Worm (Caenorhabditis elegans) whole organism, L4 larva: Measurements from ENCODE around the gene hmgr-1.
A peak's percentile ranks its signal among the peaks of the same experiment; 100 is the strongest.

Experiments
- F26F4.8 ChIP-seq: fragments of 200-800 bp; sonication (Bioruptor generic); conservative IDR thresholded peaks from 2 replicates; pipeline ENCODE4 v1.3.6; 2022; ENCODE audit warnings: missing genetic modification characterization, missing compliant biosample characterization
- F37D6.2 ChIP-seq: sonication (generic microtip); optimal IDR thresholded peaks from 2 replicates; lab custom pipeline; 2016; ENCODE audit warnings: mild to moderate bottlenecking, missing genetic modification characterization, missing compliant biosample characterization
- F49E8.2 ChIP-seq: sonication (generic microtip); optimal IDR thresholded peaks from 2 replicates; lab custom pipeline; 2016; ENCODE audit warnings: missing compliant biosample characterization, mild to moderate bottlenecking, missing genetic modification characterization, borderline replicate concordance
- T20F7.1 ChIP-seq: fragments of 200-800 bp; sonication (Bioruptor generic); optimal IDR thresholded peaks from 2 replicates; lab custom pipeline; 2018; ENCODE audit warnings: mild to moderate bottlenecking, missing genetic modification characterization, missing compliant biosample characterization
- T26A8.4 ChIP-seq: fragments of 200-800 bp; sonication (Bioruptor generic); IDR thresholded peaks from 2 replicates; pipeline ENCODE4 v1.3.6; 2022; ENCODE audit warnings: missing genetic modification characterization, missing compliant biosample characterization
- Y5F2A.4 ChIP-seq: fragments of 200-800 bp; sonication (Bioruptor generic); optimal IDR thresholded peaks from 2 replicates; lab custom pipeline; 2018; ENCODE audit warnings: mild to moderate bottlenecking, missing genetic modification characterization, missing compliant biosample characterization
- ZK337.2 ChIP-seq: fragments of 200-800 bp; sonication (Bioruptor generic); IDR thresholded peaks from 2 replicates; pipeline ENCODE4 v1.3.6; 2022; ENCODE audit warnings: missing genetic modification reagents, missing genetic modification characterization, missing compliant biosample characterization
- aly-2 ChIP-seq: sonication (generic microtip); optimal IDR thresholded peaks from 2 replicates; lab custom pipeline; 2018; ENCODE audit warnings: missing biosample characterization, missing genetic modification characterization
- ama-1 ChIP-seq: fragments of 150-350 bp; optimal IDR thresholded peaks from 2 replicates; lab custom pipeline; 2014; ENCODE audit warnings: inconsistent platforms, mixed read lengths
- daf-12 ChIP-seq: fragments of 150-350 bp; optimal IDR thresholded peaks from 2 replicates; lab custom pipeline; 2014; ENCODE audit warnings: missing biosample characterization, missing genetic modification reagents, missing genetic modification characterization
- daf-16 ChIP-seq, 3 experiments: sonication (generic microtip); optimal IDR thresholded peaks; 2 replicates each; lab custom pipeline; 2016 to 2017; ENCODE audit warnings: missing genetic modification characterization in 3 of 3, missing genetic modification reagents in 3 of 3, mild to moderate bottlenecking in 2 of 3, missing compliant biosample characterization in 2 of 3, missing biosample characterization in 1 of 3, moderate library complexity in 1 of 3
- dmd-6 ChIP-seq: fragments of 200-800 bp; sonication (Bioruptor generic); IDR thresholded peaks from 2 replicates; pipeline ENCODE4 v1.3.6; 2022; ENCODE audit warnings: missing genetic modification reagents, missing genetic modification characterization, missing compliant biosample characterization
- dmd-9 ChIP-seq: fragments of 200-800 bp; sonication (Bioruptor generic); IDR thresholded peaks from 2 replicates; pipeline ENCODE4 v1.3.6; 2022; ENCODE audit warnings: missing genetic modification reagents, missing genetic modification characterization, missing compliant biosample characterization
- dve-1 ChIP-seq: sonication (generic microtip); optimal IDR thresholded peaks from 2 replicates; lab custom pipeline; 2017; ENCODE audit warnings: antibody characterized with exemption, mild to moderate bottlenecking, missing genetic modification characterization, missing compliant biosample characterization; ENCODE audit not compliant: insufficient read depth
- gei-8 ChIP-seq: fragments of 200-800 bp; sonication (Bioruptor generic); optimal IDR thresholded peaks from 2 replicates; lab custom pipeline; 2018; ENCODE audit warnings: mild to moderate bottlenecking, missing genetic modification characterization, missing compliant biosample characterization
- hif-1 ChIP-seq, 2 experiments: sonication (generic microtip); optimal IDR thresholded peaks; 2 replicates each; lab custom pipeline; 2016 to 2017; ENCODE audit warnings: missing compliant biosample characterization in 2 of 2, missing genetic modification characterization in 2 of 2, missing genetic modification reagents in 2 of 2, missing genotype in 2 of 2, mild to moderate bottlenecking in 1 of 2
- hlh-11 ChIP-seq: fragments of 200-800 bp; sonication (Bioruptor generic); optimal IDR thresholded peaks from 2 replicates; lab custom pipeline; 2018; ENCODE audit warnings: mild to moderate bottlenecking, missing genetic modification characterization, missing compliant biosample characterization
- jun-1 ChIP-seq: fragments of 150-350 bp; optimal IDR thresholded peaks from 2 replicates; lab custom pipeline; 2014; ENCODE audit warnings: missing biosample characterization, missing genetic modification reagents, missing genetic modification characterization
- lin-29 ChIP-seq: fragments of 200-800 bp; sonication (Bioruptor generic); IDR thresholded peaks from 2 replicates; pipeline ENCODE4 v1.3.6; 2022; ENCODE audit warnings: missing genetic modification reagents, missing genetic modification characterization, missing compliant biosample characterization
- lin-38 ChIP-seq: fragments of 200-800 bp; sonication (Bioruptor generic); IDR thresholded peaks from 2 replicates; pipeline ENCODE4 v1.3.6; 2022; ENCODE audit warnings: missing genetic modification reagents, missing genetic modification characterization, missing compliant biosample characterization
- lsy-2 ChIP-seq, 2 experiments: fragments of 150-350 bp in 1 of 2; sonication (generic microtip) in 1 of 2; optimal IDR thresholded peaks; 2 replicates each; lab custom pipeline; 2014 to 2017; ENCODE audit warnings: missing biosample characterization in 2 of 2, missing genetic modification characterization in 2 of 2
- mep-1 ChIP-seq: fragments of 150-350 bp; sonication (generic microtip); optimal IDR thresholded peaks from 3 replicates; lab custom pipeline; 2014; ENCODE audit warnings: missing biosample characterization, missing genetic modification characterization
- mes-2 ChIP-seq: sonication (generic microtip); optimal IDR thresholded peaks from 2 replicates; lab custom pipeline; 2016; ENCODE audit warnings: missing genotype, mild to moderate bottlenecking, missing genetic modification characterization, missing compliant biosample characterization; ENCODE audit not compliant: poor library complexity, severe bottlenecking
- mxl-2 ChIP-seq: fragments of 200-800 bp; sonication (Bioruptor generic); conservative IDR thresholded peaks from 2 replicates; pipeline ENCODE4 v1.3.6; 2022; ENCODE audit warnings: missing genetic modification reagents, missing genetic modification characterization, missing compliant biosample characterization
- nhr-10 ChIP-seq: fragments of 150-350 bp; optimal IDR thresholded peaks from 2 replicates; lab custom pipeline; 2014; ENCODE audit warnings: missing biosample characterization, missing genetic modification characterization
- nhr-28 ChIP-seq: fragments of 150-350 bp; optimal IDR thresholded peaks from 2 replicates; lab custom pipeline; 2014; ENCODE audit warnings: missing biosample characterization, missing genetic modification characterization
- nhr-41 ChIP-seq: fragments of 200-800 bp; sonication (Bioruptor generic); IDR thresholded peaks from 2 replicates; pipeline ENCODE4 v1.3.6; 2022; ENCODE audit warnings: missing genetic modification reagents, missing genetic modification characterization, missing compliant biosample characterization
- nhr-48 ChIP-seq: sonication (generic microtip); optimal IDR thresholded peaks from 2 replicates; lab custom pipeline; 2016; ENCODE audit warnings: mild to moderate bottlenecking, missing genetic modification characterization, missing compliant biosample characterization
- nhr-6 ChIP-seq: fragments of 150-350 bp; optimal IDR thresholded peaks from 2 replicates; lab custom pipeline; 2014; ENCODE audit warnings: missing biosample characterization, missing genetic modification characterization
- nhr-77 ChIP-seq: fragments of 150-350 bp; optimal IDR thresholded peaks from 2 replicates; lab custom pipeline; 2014; ENCODE audit warnings: missing biosample characterization, missing genetic modification characterization
- pha-4 ChIP-seq, 2 experiments: fragments of 150-350 bp in 1 of 2; fragments of 200-800 bp in 1 of 2; sonication (Bioruptor generic) in 1 of 2; IDR thresholded peaks in 1 of 2; optimal IDR thresholded peaks in 1 of 2; 2 replicates each; pipeline versions ENCODE4 v1.3.6 to Lab custom; 2014 to 2022; ENCODE audit warnings: missing genetic modification characterization in 2 of 2, missing genetic modification reagents in 2 of 2, missing biosample characterization in 1 of 2, missing compliant biosample characterization in 1 of 2
- set-16 ChIP-seq: fragments of 200-800 bp; sonication (Bioruptor generic); IDR thresholded peaks from 2 replicates; pipeline ENCODE4 v1.3.6; 2022; ENCODE audit warnings: missing genetic modification reagents, missing genetic modification characterization, missing compliant biosample characterization
- skn-1 ChIP-seq: fragments of 150-350 bp; optimal IDR thresholded peaks from 2 replicates; lab custom pipeline; 2014; ENCODE audit warnings: missing biosample characterization, missing genetic modification characterization
- snpc-4 ChIP-seq: fragments of 150-350 bp; optimal IDR thresholded peaks from 2 replicates; lab custom pipeline; 2014; ENCODE audit warnings: missing biosample characterization, missing genetic modification characterization
- tag-97 ChIP-seq: fragments of 200-800 bp; sonication (Bioruptor generic); IDR thresholded peaks from 2 replicates; pipeline ENCODE4 v1.3.6; 2022; ENCODE audit warnings: missing genetic modification characterization, missing compliant biosample characterization
- tra-1 ChIP-seq: fragments of 200-800 bp; sonication (Bioruptor generic); IDR thresholded peaks from 2 replicates; pipeline ENCODE4 v1.3.6; 2022; ENCODE audit warnings: missing genetic modification reagents, missing genetic modification characterization, missing compliant biosample characterization
- unc-39 ChIP-seq: sonication (generic microtip); optimal IDR thresholded peaks from 2 replicates; lab custom pipeline; 2017; ENCODE audit warnings: missing biosample characterization, missing genetic modification characterization
- unc-62 ChIP-seq, 3 experiments: fragments of 150-350 bp in 1 of 3; sonication (generic microtip); optimal IDR thresholded peaks in 2 of 3; peaks in 1 of 3; 1 replicate in 1 of 3; 2 replicates in 2 of 3; lab custom pipeline; 2014 to 2017; ENCODE audit warnings: missing biosample characterization in 3 of 3, missing genetic modification characterization in 3 of 3, missing genetic modification reagents in 3 of 3, missing genotype in 1 of 3
- vab-7 ChIP-seq: fragments of 200-800 bp; sonication (Bioruptor generic); IDR thresholded peaks from 2 replicates; pipeline ENCODE4 v1.3.6; 2022; ENCODE audit warnings: missing genetic modification reagents, missing genetic modification characterization, missing compliant biosample characterization
- zfp-2 ChIP-seq: sonication (generic microtip); optimal IDR thresholded peaks from 2 replicates; lab custom pipeline; 2016; ENCODE audit warnings: mild to moderate bottlenecking, missing genetic modification characterization, missing compliant biosample characterization
- zfp-3 ChIP-seq: fragments of 200-800 bp; sonication (Bioruptor generic); conservative IDR thresholded peaks from 2 replicates; pipeline ENCODE4 v1.3.6; 2022; ENCODE audit warnings: missing genetic modification reagents, missing genetic modification characterization, missing compliant biosample characterization

The hmgr-1 gene

DNA sequence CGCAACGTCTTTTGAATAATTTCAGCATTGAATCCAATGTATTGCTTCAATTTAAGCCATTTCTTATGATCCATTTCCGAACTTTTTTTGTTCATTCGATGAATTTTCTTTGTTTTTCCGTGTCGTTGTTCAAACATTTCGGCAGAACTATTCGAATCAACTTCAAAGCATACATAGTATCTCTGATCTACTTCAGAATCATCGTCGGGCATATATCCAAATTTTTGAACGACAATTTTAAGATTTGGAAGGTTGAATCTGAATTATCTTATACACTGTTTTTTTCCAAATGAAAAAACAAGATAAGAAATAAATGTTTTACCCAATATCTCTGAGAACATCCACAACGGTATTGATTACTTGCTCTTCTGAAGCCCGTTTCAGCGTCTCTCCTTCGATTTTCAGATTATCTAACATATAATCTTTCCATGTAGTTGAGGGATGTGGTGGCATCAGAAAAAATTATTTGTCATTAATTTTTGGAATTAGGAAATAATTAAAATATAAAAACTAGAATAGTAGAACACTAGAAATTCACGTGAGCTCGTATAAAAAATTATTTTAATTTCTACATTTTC, 30.1 kb upstream of the hmgr-1 start, which contains the start of gene lab-2 (continued):
- TF ChIP-seq vab-7 (GFP tag; lab: Robert Waterston, UW) (peak; percentile 6; the same call in 1 of the 2 replicates), snpc-4 (tag; lab: Kevin White, UChicago) (no peak), ZK337.2 (GFP tag; lab: Robert Waterston, UW) (no peak), mxl-2 (GFP tag; lab: Robert Waterston, UW) (no peak), daf-12 (tag; lab: Kevin White, UChicago) (no peak), pha-4 (GFP tag; IDR thresholded peaks at IDR 0.05; lab: Robert Waterston, UW) (peak; percentile 58), pha-4 (tag; optimal IDR thresholded peaks at IDR 0.05; lab: Kevin White, UChicago) (no peak), hlh-11 (no peak), F26F4.8 (GFP tag; lab: Robert Waterston, UW) (no peak), aly-2 (tag; lab: Kevin White, UChicago) (no peak), F49E8.2 (tag; lab: Kevin White, UChicago) (no peak), lin-29 (GFP tag; lab: Robert Waterston, UW) (no peak), zfp-2 (no peak), ama-1 (no peak), jun-1 (no peak), mep-1 (tag; lab: Kevin White, UChicago) (no peak), nhr-48 (tag; lab: Kevin White, UChicago) (no peak), zfp-3 (GFP tag; lab: Robert Waterston, UW) (0 out of 2 replicates have a peak, but pooled peaks have one; percentile 21), dmd-9 (GFP tag; lab: Robert Waterston, UW) (no peak), gei-8 (GFP tag; lab: Kevin White, UChicago) (no peak), F37D6.2 (tag; lab: Kevin White, UChicago) (no peak), tag-97 (no peak), Y5F2A.4 (GFP tag; lab: Kevin White, UChicago) (no peak), hif-1 (tag; optimal IDR thresholded peaks at IDR 0.05; lab: Kevin White, UChicago) (peak in 1 of 2 experiments; percentile 5), tra-1 (peak; percentile 20; the same call in 1 of the 2 replicates), daf-16 (GFP tag; optimal IDR thresholded peaks at IDR 0.05; lab: Kevin White, UChicago) (no peak), daf-16 (tag; optimal IDR thresholded peaks at IDR 0.05; lab: Kevin White, UChicago) (no peak), dmd-6 (GFP tag; lab: Robert Waterston, UW) (no peak), nhr-41 (GFP tag; lab: Robert Waterston, UW) (no peak), skn-1 (tag; lab: Kevin White, UChicago) (no peak), lsy-2 (tag; optimal IDR thresholded peaks at IDR 0.05; lab: Kevin White, UChicago) (peak in 1 of 2 experiments; percentile 39), mes-2 (peak; percentile 13), unc-39 (tag; lab: Kevin White, UChicago) (no peak), T26A8.4 (peak; percentile 41; the same call in 1 of the 2 replicates), lin-38 (GFP tag; lab: Robert Waterston, UW) (0 out of 2 replicates have a peak, but pooled peaks have one; percentile 20), set-16 (GFP tag; lab: Robert Waterston, UW) (no peak), nhr-6 (tag; lab: Kevin White, UChicago) (no peak), T20F7.1 (GFP tag; lab: Kevin White, UChicago) (no peak), dve-1 (tag; lab: Kevin White, UChicago) (peak; percentile 1)

- peak in 1 of 2 experiments; percentile 87 for TF ChIP-seq unc-62 (GFP tag; optimal IDR thresholded peaks at IDR 0.05 in 1 of 2; lab: Kevin White, UChicago)
- no peak for TF ChIP-seq unc-62 (tag; optimal IDR thresholded peaks at IDR 0.05; lab: Kevin White, UChicago)
- TF ChIP-seq nhr-28 (tag; lab: Kevin White, UChicago) = no peak
- no peak for TF ChIP-seq snpc-4 (tag; lab: Kevin White, UChicago)
- no peak for TF ChIP-seq nhr-77 (tag; lab: Kevin White, UChicago)
- TF ChIP-seq nhr-10 (tag; lab: Kevin White, UChicago) = no peak
Observed at ce11 chrIII:7331671-7332070, 27.6 kb upstream of the hmgr-1 start.
